Worm (Caenorhabditis elegans) whole organism, L3 larva: ENCODE measurements around the gene msrp-4.

ENCODE experiments used
- R02D3.7 ChIP-seq: fragments of 150-350 bp; optimal IDR thresholded peaks from 2 replicates; lab custom pipeline; 2014; ENCODE audit warnings: missing biosample characterization, missing genetic modification characterization
- aly-2 ChIP-seq: fragments of 150-350 bp; optimal IDR thresholded peaks from 2 replicates; lab custom pipeline; 2014; ENCODE audit warnings: missing biosample characterization, missing genetic modification characterization
- ceh-28 ChIP-seq: fragments of 150-350 bp; optimal IDR thresholded peaks from 2 replicates; lab custom pipeline; 2014; ENCODE audit warnings: missing biosample characterization, missing genetic modification reagents, missing genetic modification characterization
- ceh-9 ChIP-seq: sonication (generic microtip); optimal IDR thresholded peaks from 2 replicates; lab custom pipeline; 2018; ENCODE audit warnings: missing biosample characterization, missing genetic modification characterization
- daf-12 ChIP-seq: fragments of 150-350 bp; optimal IDR thresholded peaks from 2 replicates; lab custom pipeline; 2014; ENCODE audit warnings: missing biosample characterization, missing genetic modification reagents, missing genetic modification characterization
- egl-27 ChIP-seq: sonication (generic microtip); optimal IDR thresholded peaks from 4 replicates; lab custom pipeline; 2017; ENCODE audit warnings: missing biosample characterization, missing genetic modification reagents, missing genetic modification characterization
- egl-5 ChIP-seq: fragments of 150-350 bp; optimal IDR thresholded peaks from 2 replicates; lab custom pipeline; 2017; ENCODE audit warnings: missing biosample characterization, missing genetic modification reagents, missing genetic modification characterization, inconsistent platforms
- elt-2 ChIP-seq: sonication (generic microtip); optimal IDR thresholded peaks from 2 replicates; lab custom pipeline; 2016; ENCODE audit warnings: missing genetic modification reagents, mild to moderate bottlenecking, missing genetic modification characterization, missing compliant biosample characterization
- elt-3 ChIP-seq, 3 experiments: fragments of 150-350 bp in 1 of 3; sonication (generic microtip) in 2 of 3; optimal IDR thresholded peaks; 2 replicates in 2 of 3; 4 replicates in 1 of 3; lab custom pipeline; 2014 to 2017; ENCODE audit warnings: missing biosample characterization in 3 of 3, missing genetic modification characterization in 3 of 3
- eor-1 ChIP-seq, 2 experiments: fragments of 150-350 bp; optimal IDR thresholded peaks; 2 replicates each; lab custom pipeline; 2014 to 2018; ENCODE audit warnings: missing biosample characterization in 2 of 2, missing genetic modification characterization in 2 of 2
- fkh-10 ChIP-seq: sonication (generic microtip); optimal IDR thresholded peaks from 2 replicates; lab custom pipeline; 2017; ENCODE audit warnings: missing biosample characterization, missing genetic modification reagents, missing genetic modification characterization
- fkh-2 ChIP-seq: fragments of 150-350 bp; optimal IDR thresholded peaks from 2 replicates; lab custom pipeline; 2014; ENCODE audit warnings: missing biosample characterization, missing genetic modification reagents, missing genetic modification characterization
- fos-1 ChIP-seq: fragments of 150-350 bp; optimal IDR thresholded peaks from 2 replicates; lab custom pipeline; 2014; ENCODE audit warnings: missing biosample characterization, missing genetic modification characterization
- hmg-11 ChIP-seq: sonication (generic microtip); optimal IDR thresholded peaks from 2 replicates; lab custom pipeline; 2016; ENCODE audit warnings: missing genetic modification characterization, missing compliant biosample characterization
- jun-1 ChIP-seq: fragments of 150-350 bp; optimal IDR thresholded peaks from 2 replicates; lab custom pipeline; 2014; ENCODE audit warnings: missing biosample characterization, missing genetic modification reagents, missing genetic modification characterization
- lin-15B ChIP-seq: fragments of 150-350 bp; optimal IDR thresholded peaks from 2 replicates; lab custom pipeline; 2014; ENCODE audit warnings: missing biosample characterization, missing genetic modification characterization
- lin-39 ChIP-seq: fragments of 150-350 bp; optimal IDR thresholded peaks from 2 replicates; lab custom pipeline; 2018; ENCODE audit warnings: missing biosample characterization, missing genetic modification reagents, missing genetic modification characterization
- lsy-12 ChIP-seq: sonication (generic microtip); optimal IDR thresholded peaks from 2 replicates; lab custom pipeline; 2016; ENCODE audit warnings: mild to moderate bottlenecking, missing genetic modification characterization, missing compliant biosample characterization
- mdl-1 ChIP-seq: fragments of 150-350 bp; optimal IDR thresholded peaks from 2 replicates; lab custom pipeline; 2014; ENCODE audit warnings: missing biosample characterization, missing genetic modification characterization
- mml-1 ChIP-seq: fragments of 150-350 bp; sonication (generic microtip); optimal IDR thresholded peaks from 3 replicates; lab custom pipeline; 2014; ENCODE audit warnings: missing biosample characterization, missing genetic modification characterization
- nfya-1 ChIP-seq: sonication (generic microtip); optimal IDR thresholded peaks from 2 replicates; lab custom pipeline; 2017; ENCODE audit warnings: missing genetic modification characterization, mild to moderate bottlenecking, missing compliant biosample characterization, antibody characterized with exemption, moderate library complexity; ENCODE audit not compliant: insufficient read depth
- nhr-11 ChIP-seq: fragments of 150-350 bp; optimal IDR thresholded peaks from 2 replicates; lab custom pipeline; 2014; ENCODE audit warnings: missing biosample characterization, missing genetic modification characterization
- nhr-12 ChIP-seq: fragments of 150-350 bp; optimal IDR thresholded peaks from 2 replicates; lab custom pipeline; 2014; ENCODE audit warnings: missing biosample characterization, missing genetic modification characterization
- nhr-23 ChIP-seq: fragments of 150-350 bp; optimal IDR thresholded peaks from 2 replicates; lab custom pipeline; 2014; ENCODE audit warnings: missing biosample characterization, missing genetic modification reagents, missing genetic modification characterization
- nhr-25 ChIP-seq: sonication (generic microtip); optimal IDR thresholded peaks from 2 replicates; lab custom pipeline; 2017; ENCODE audit warnings: missing biosample characterization, missing genetic modification characterization
- nhr-43 ChIP-seq: sonication (generic microtip); optimal IDR thresholded peaks from 2 replicates; lab custom pipeline; 2016; ENCODE audit warnings: mild to moderate bottlenecking, missing genetic modification characterization, missing compliant biosample characterization; ENCODE audit not compliant: poor library complexity, severe bottlenecking
- nhr-77 ChIP-seq: fragments of 150-350 bp; optimal IDR thresholded peaks from 2 replicates; lab custom pipeline; 2014; ENCODE audit warnings: missing biosample characterization, missing genetic modification characterization
- pha-4 ChIP-seq: fragments of 150-350 bp; optimal IDR thresholded peaks from 2 replicates; lab custom pipeline; 2014; ENCODE audit warnings: missing biosample characterization, missing genetic modification reagents, missing genetic modification characterization
- pqm-1 ChIP-seq: fragments of 150-350 bp; optimal IDR thresholded peaks from 2 replicates; lab custom pipeline; 2017; ENCODE audit warnings: missing biosample characterization, missing genetic modification characterization, inconsistent platforms
- sea-2 ChIP-seq: fragments of 150-350 bp; sonication (generic microtip); optimal IDR thresholded peaks from 4 replicates; lab custom pipeline; 2014; ENCODE audit warnings: missing biosample characterization, missing genetic modification reagents, missing genetic modification characterization
- tbx-2 ChIP-seq: sonication (generic microtip); optimal IDR thresholded peaks from 2 replicates; lab custom pipeline; 2016; ENCODE audit warnings: mild to moderate bottlenecking, missing genetic modification characterization, missing compliant biosample characterization
- unc-39 ChIP-seq: sonication (generic microtip); optimal IDR thresholded peaks from 4 replicates; lab custom pipeline; 2017; ENCODE audit warnings: missing biosample characterization, missing genetic modification characterization
- unc-62 ChIP-seq: fragments of 150-350 bp; sonication (generic microtip); optimal IDR thresholded peaks from 4 replicates; lab custom pipeline; 2014; ENCODE audit warnings: missing biosample characterization, missing genetic modification reagents, missing genetic modification characterization
- zag-1 ChIP-seq: fragments of 150-350 bp; optimal IDR thresholded peaks from 2 replicates; lab custom pipeline; 2014; ENCODE audit warnings: missing biosample characterization, missing genetic modification characterization
- ztf-4 ChIP-seq: fragments of 150-350 bp; optimal IDR thresholded peaks from 2 replicates; lab custom pipeline; 2014; ENCODE audit warnings: missing biosample characterization, missing genetic modification characterization

Gene msrp-4

DNA sequence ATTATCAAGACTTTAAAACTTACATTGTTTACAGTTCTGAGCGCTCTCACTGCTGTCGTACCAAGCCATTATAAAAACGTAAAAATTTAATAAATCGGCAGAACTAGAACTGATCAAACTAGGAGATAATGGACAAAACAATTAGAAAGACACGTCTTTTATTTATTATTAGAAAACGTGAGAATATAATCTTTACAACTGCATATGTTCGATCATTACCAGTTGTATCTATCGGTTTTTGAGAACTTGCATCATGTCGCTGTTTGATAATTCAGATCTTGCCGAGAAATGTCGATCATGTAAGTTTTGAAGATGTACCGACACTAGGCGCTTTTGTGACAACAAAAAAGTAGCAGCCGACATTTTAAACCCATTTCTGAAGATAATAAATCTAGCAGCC lies 23.0 kb upstream of the msrp-4 start, which contains the start of gene F28A10.7:
Gene F28A10.7, minus strand, starts transcription at position 101 of the 400 bp plus-strand sequence.
- TF ChIP-seq daf-12 (tag; lab: Kevin White, UChicago) (no peak), nfya-1 (tag; lab: Kevin White, UChicago) (no peak), lsy-12 (tag; lab: Kevin White, UChicago) (no peak), fkh-2 (tag; lab: Kevin White, UChicago) (no peak), unc-39 (tag; lab: Kevin White, UChicago) (no peak), nhr-25 (tag; lab: Kevin White, UChicago) (no peak), pha-4 (tag; lab: Kevin White, UChicago) (no peak), sea-2 (GFP tag; lab: Kevin White, UChicago) (no peak), egl-27 (no peak), pqm-1 (tag; lab: Kevin White, UChicago) (no peak), zag-1 (no peak), nhr-77 (tag; lab: Kevin White, UChicago) (no peak), aly-2 (tag; lab: Kevin White, UChicago) (no peak), unc-62 (GFP tag; lab: Kevin White, UChicago) (no peak), jun-1 (tag; lab: Kevin White, UChicago) (no peak), egl-5 (tag; lab: Kevin White, UChicago) (no peak), nhr-12 (tag; lab: Kevin White, UChicago) (no peak), lin-15B (no peak), ceh-28 (tag; lab: Kevin White, UChicago) (no peak)

DNA sequence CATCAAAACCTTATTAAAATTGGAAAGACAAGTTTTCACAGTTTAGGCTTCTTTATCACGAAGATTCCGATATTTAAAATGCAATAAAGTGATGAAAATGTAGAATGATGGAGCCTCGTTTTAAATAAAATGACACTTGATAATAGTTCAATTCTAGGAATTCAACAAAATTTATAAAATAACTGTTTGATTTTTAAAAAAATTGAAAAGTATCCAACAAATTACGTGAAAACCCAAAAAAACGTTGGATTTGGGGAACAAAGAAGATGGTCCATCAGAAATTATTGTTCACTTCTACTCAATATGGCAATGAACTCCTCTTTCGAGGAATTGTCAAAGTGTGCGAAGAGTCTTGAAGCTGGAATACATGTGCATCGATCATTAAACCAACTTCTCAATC lies 21.3 kb upstream of the msrp-4 start, which contains the start of gene F28A10.4:
Gene F28A10.4, plus strand, starts transcription at position 301 of the 400 bp plus-strand sequence.
- TF ChIP-seq tbx-2 (tag; lab: Kevin White, UChicago) (no peak), fkh-10 (GFP tag; lab: Kevin White, UChicago) (no peak), unc-62 (GFP tag; lab: Kevin White, UChicago) (no peak), nhr-43 (no peak), lin-15B (no peak), mdl-1 (no peak), nhr-23 (no peak), egl-5 (tag; lab: Kevin White, UChicago) (no peak), R02D3.7 (tag; lab: Kevin White, UChicago) (no peak), nhr-12 (tag; lab: Kevin White, UChicago) (no peak), mml-1 (tag; lab: Kevin White, UChicago) (no peak), elt-3 (tag; optimal IDR thresholded peaks at IDR 0.05; lab: Kevin White, UChicago) (no peak), hmg-11 (no peak), sea-2 (GFP tag; lab: Kevin White, UChicago) (no peak), ceh-28 (tag; lab: Kevin White, UChicago) (no peak), egl-27 (no peak), zag-1 (no peak), nhr-77 (tag; lab: Kevin White, UChicago) (no peak), nhr-11 (tag; lab: Kevin White, UChicago) (no peak)

DNA sequence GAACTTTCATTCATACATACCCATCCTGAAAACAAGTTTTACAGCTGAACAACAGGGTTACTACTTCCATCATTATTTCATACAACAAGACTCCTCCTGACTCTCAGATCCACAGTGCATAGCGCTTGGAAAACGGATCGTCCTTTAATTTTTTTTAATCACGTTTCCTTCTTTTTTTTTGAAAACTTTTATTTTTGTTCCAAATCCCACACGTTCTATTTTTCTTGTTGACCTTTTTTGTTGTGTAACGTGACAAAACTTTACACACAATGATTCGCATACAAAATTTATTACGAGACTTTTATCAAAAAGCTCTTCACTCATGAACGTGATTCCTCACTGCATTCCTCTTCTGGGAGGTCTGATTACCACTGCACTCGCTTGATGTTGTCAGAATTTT lies 17.5 kb upstream of the msrp-4 start, which contains the start of gene clc-33:
Gene clc-33, plus strand, starts transcription at position 301 of the 400 bp plus-strand sequence.
- no peak for TF ChIP-seq nhr-11 (tag; lab: Kevin White, UChicago)
- TF ChIP-seq ceh-9 (tag; lab: Kevin White, UChicago) = no peak
- TF ChIP-seq lin-39 = no peak
- TF ChIP-seq nhr-25 (tag; lab: Kevin White, UChicago) = no peak
- no peak for TF ChIP-seq nhr-23
- TF ChIP-seq ztf-4 = no peak
- TF ChIP-seq elt-2 = no peak
- TF ChIP-seq aly-2 (tag; lab: Kevin White, UChicago) = no peak
- no peak for TF ChIP-seq eor-1 (tag; optimal IDR thresholded peaks at IDR 0.05; lab: Kevin White, UChicago)
- no peak for TF ChIP-seq nhr-77 (tag; lab: Kevin White, UChicago)
- TF ChIP-seq nfya-1 (tag; lab: Kevin White, UChicago) = no peak
- no peak for TF ChIP-seq elt-3 (tag; optimal IDR thresholded peaks at IDR 0.05; lab: Kevin White, UChicago)

DNA sequence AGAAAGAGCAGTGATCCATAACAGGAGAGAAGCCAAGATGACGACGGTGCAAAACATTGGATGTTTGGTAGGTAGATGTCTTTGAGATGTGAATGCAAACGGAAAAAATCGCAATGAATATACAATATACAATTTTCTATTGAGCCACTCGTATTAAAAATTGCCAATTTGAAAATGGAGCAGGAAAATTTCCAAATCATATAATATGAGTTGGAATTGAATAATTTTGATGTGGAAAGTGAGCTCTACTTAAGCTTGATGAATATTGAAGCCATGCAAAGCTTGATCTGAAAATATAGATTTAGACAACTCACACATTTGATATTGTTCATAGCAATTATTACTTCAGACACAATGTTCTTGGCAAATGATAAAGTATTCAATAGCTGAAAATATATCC lies 15.8 kb upstream of the msrp-4 start, which contains the start of gene F28A10.8:
Gene F28A10.8, minus strand, starts transcription at position 101 of the 400 bp plus-strand sequence.
- TF ChIP-seq nhr-43 (no peak), elt-3 (tag; optimal IDR thresholded peaks at IDR 0.05; lab: Kevin White, UChicago) (no peak), lin-39 (no peak), ztf-4 (no peak), hmg-11 (no peak), fos-1 (tag; lab: Kevin White, UChicago) (no peak), ceh-28 (tag; lab: Kevin White, UChicago) (no peak)
